In genomic region chr2L:2165864-2166263, dm6 we compare ENCODE assay signal across 2 fruit fly cellular contexts.
TF ChIP-seq lines count a peak whose summit lies in the region.

No protein-coding gene starts in this region.

TF ChIP-seq in whole organism, adult, 20 proteins besides CTCF, POLR2A, EP300 and RAD21 (continued from another document):
- TF ChIP-seq CG1620 (GFP tag; optimal IDR thresholded peaks at IDR 0.05; lab: Kevin White, UChicago), result peak; percentile 6
TF ChIP-seq in whole organism, adult: peak in this region for 11.

TF ChIP-seq in whole organism, embryonic, 481 proteins besides CTCF, POLR2A, EP300 and RAD21 (continued from another document and continues in another):
- TF ChIP-seq repo (GFP tag; optimal IDR thresholded peaks at IDR 0.05; lab: Kevin White, UChicago) (no peak), CG16813 (GFP tag; IDR thresholded peaks at IDR 0.05; lab: Robert Waterston, UW; ENCODE audit: partially characterized antibody) (no peak), Fer3 (tag; optimal IDR thresholded peaks at IDR 0.05; lab: Kevin White, UChicago) (no peak), Sry-β (GFP tag; optimal IDR thresholded peaks at IDR 0.05; lab: Kevin White, UChicago) (no peak), CG10565 (GFP tag; optimal IDR thresholded peaks at IDR 0.05; lab: Kevin White, UChicago) (no peak), tll (GFP tag; optimal IDR thresholded peaks at IDR 0.05; lab: Kevin White, UChicago) (no peak), pros (GFP tag; optimal IDR thresholded peaks at IDR 0.05; lab: Kevin White, UChicago) (no peak), Rx (GFP tag; IDR thresholded peaks at IDR 0.05; lab: Robert Waterston, UW) (no peak), CG42726 (GFP tag; IDR thresholded peaks at IDR 0.05; lab: Robert Waterston, UW; ENCODE audit: partially characterized antibody) (no peak), grau (tag; optimal IDR thresholded peaks at IDR 0.05; lab: Kevin White, UChicago) (no peak), Antp (GFP tag; optimal IDR thresholded peaks at IDR 0.05; lab: Kevin White, UChicago) (no peak), salm (tag; optimal IDR thresholded peaks at IDR 0.05; lab: Kevin White, UChicago) (no peak), CG18619 (GFP tag; optimal IDR thresholded peaks at IDR 0.05; lab: Kevin White, UChicago) (no peak), Awh (GFP tag; IDR thresholded peaks at IDR 0.05; lab: Robert Waterston, UW) (no peak), CG10147 (GFP tag; optimal IDR thresholded peaks at IDR 0.05; lab: Kevin White, UChicago) (no peak), Eip74EF (GFP tag; optimal IDR thresholded peaks at IDR 0.05; lab: Kevin White, UChicago) (peak in 1 of 2 experiments; percentile 93), fd3F (GFP tag; optimal IDR thresholded peaks at IDR 0.05; lab: Kevin White, UChicago) (no peak), Ssrp (tag; optimal IDR thresholded peaks at IDR 0.05; lab: Kevin White, UChicago) (no peak), row (GFP tag; IDR thresholded peaks at IDR 0.05; lab: Robert Waterston, UW) (no peak), CG11085 (GFP tag; IDR thresholded peaks at IDR 0.05; lab: Robert Waterston, UW) (no peak), CG10959 (GFP tag; IDR thresholded peaks at IDR 0.05; lab: Robert Waterston, UW) (no peak), CG14441 (GFP tag; IDR thresholded peaks at IDR 0.05; lab: Robert Waterston, UW) (peak; percentile 21; the same call in 1 of the 2 replicates), CG7745 (tag; optimal IDR thresholded peaks at IDR 0.05; lab: Kevin White, UChicago) (no peak), CG7839 (tag; optimal IDR thresholded peaks at IDR 0.05; lab: Kevin White, UChicago) (no peak), ERR (GFP tag; optimal IDR thresholded peaks at IDR 0.05; lab: Kevin White, UChicago) (no peak), crol (GFP tag; IDR thresholded peaks at IDR 0.05; lab: Robert Waterston, UW) (peak; percentile 97), sens (GFP tag; lab: Kevin White, UChicago) (peak; percentile 69), Jarid2 (GFP tag; optimal IDR thresholded peaks at IDR 0.05; lab: Kevin White, UChicago) (no peak), bsh (GFP tag; optimal IDR thresholded peaks at IDR 0.05; lab: Kevin White, UChicago) (peak in 1 of 2 experiments; percentile 2), CG12104 (GFP tag; optimal IDR thresholded peaks at IDR 0.05; lab: Kevin White, UChicago) (no peak), exex (tag; optimal IDR thresholded peaks at IDR 0.05; lab: Kevin White, UChicago) (peak; percentile 13), dati (GFP tag; IDR thresholded peaks at IDR 0.05; lab: Robert Waterston, UW) (no peak), sisA (GFP tag; IDR thresholded peaks at IDR 0.05; lab: Robert Waterston, UW) (no peak), twi (tag; optimal IDR thresholded peaks at IDR 0.05; lab: Kevin White, UChicago) (no peak), CG18262 (tag; optimal IDR thresholded peaks at IDR 0.05; lab: Kevin White, UChicago) (no peak), Hr3 (GFP tag; optimal IDR thresholded peaks at IDR 0.05; lab: Kevin White, UChicago) (no peak), CG6813 (GFP tag; optimal IDR thresholded peaks at IDR 0.05; lab: Kevin White, UChicago) (no peak), CG8290 (GFP tag; optimal IDR thresholded peaks at IDR 0.05; lab: Kevin White, UChicago) (no peak), CG8290 (tag; optimal IDR thresholded peaks at IDR 0.05; lab: Kevin White, UChicago) (peak in 1 of 2 experiments; percentile 9), CG13894 (tag; optimal IDR thresholded peaks at IDR 0.05; lab: Kevin White, UChicago) (peak; percentile 82), B-H2 (GFP tag; optimal IDR thresholded peaks at IDR 0.05; lab: Kevin White, UChicago) (peak; percentile 42), Six4 (GFP tag; optimal IDR thresholded peaks at IDR 0.05; lab: Kevin White, UChicago) (no peak), CG12236 (GFP tag; optimal IDR thresholded peaks at IDR 0.05; lab: Kevin White, UChicago) (no peak), CG4617 (GFP tag; optimal IDR thresholded peaks at IDR 0.05; lab: Kevin White, UChicago; ENCODE audit: borderline replicate concordance) (no peak), klu (GFP tag; IDR thresholded peaks at IDR 0.05; lab: Robert Waterston, UW) (no peak), dmrt99B (tag; optimal IDR thresholded peaks at IDR 0.05; lab: Kevin White, UChicago) (peak; percentile 5), CG11695 (GFP tag; IDR thresholded peaks at IDR 0.05; lab: Robert Waterston, UW) (no peak; the same call in 2 of the 3 replicates), cg (GFP tag; optimal IDR thresholded peaks at IDR 0.05; lab: Kevin White, UChicago) (peak; percentile 67), Pdp1 (GFP tag; optimal IDR thresholded peaks at IDR 0.05; lab: Kevin White, UChicago) (peak in 1 of 2 experiments; percentile 91), nerfin-2 (GFP tag; IDR thresholded peaks at IDR 0.05; lab: Robert Waterston, UW; ENCODE audit: partially characterized antibody) (no peak), Ada2b (GFP tag; IDR thresholded peaks at IDR 0.05; lab: Robert Waterston, UW) (no peak), CG8765 (GFP tag; IDR thresholded peaks at IDR 0.05; lab: Robert Waterston, UW) (no peak), z (GFP tag; IDR thresholded peaks at IDR 0.05; lab: Robert Waterston, UW) (no peak), CG13624 (GFP tag; optimal IDR thresholded peaks at IDR 0.05; lab: Kevin White, UChicago) (peak; percentile 4), gfzf (GFP tag; optimal IDR thresholded peaks at IDR 0.05; lab: Kevin White, UChicago) (no peak), cad (GFP tag; optimal IDR thresholded peaks at IDR 0.05; lab: Kevin White, UChicago) (no peak), Camta (GFP tag; optimal IDR thresholded peaks at IDR 0.05; lab: Kevin White, UChicago) (no peak), stc (GFP tag; IDR thresholded peaks at IDR 0.05; lab: Robert Waterston, UW) (no peak), CG1792 (GFP tag; optimal IDR thresholded peaks at IDR 0.05; lab: Kevin White, UChicago) (no peak), Usf (GFP tag; optimal IDR thresholded peaks at IDR 0.05; lab: Kevin White, UChicago) (no peak), CG1529 (GFP tag; optimal IDR thresholded peaks at IDR 0.05; lab: Kevin White, UChicago) (no peak), pb (GFP tag; optimal IDR thresholded peaks at IDR 0.05; lab: Kevin White, UChicago) (no peak), inv (GFP tag; IDR thresholded peaks at IDR 0.05; lab: Robert Waterston, UW; ENCODE audit: partially characterized antibody) (no peak), CG3065 (GFP tag; optimal IDR thresholded peaks at IDR 0.05; lab: Kevin White, UChicago) (no peak), CG31388 (GFP tag; optimal IDR thresholded peaks at IDR 0.05; lab: Kevin White, UChicago) (no peak), CG10462 (GFP tag; optimal IDR thresholded peaks at IDR 0.05; lab: Kevin White, UChicago) (no peak), CG17829 (tag; optimal IDR thresholded peaks at IDR 0.05; lab: Kevin White, UChicago) (no peak), Adf1 (GFP tag; IDR thresholded peaks at IDR 0.05; lab: Robert Waterston, UW) (peak; percentile 65), CG12071 (GFP tag; optimal IDR thresholded peaks at IDR 0.05; lab: Kevin White, UChicago) (no peak), Taf1 (GFP tag; IDR thresholded peaks at IDR 0.05; lab: Robert Waterston, UW) (no peak), CG6272 (GFP tag; IDR thresholded peaks at IDR 0.05; lab: Robert Waterston, UW) (no peak), CG15479 (GFP tag; optimal IDR thresholded peaks at IDR 0.05; lab: Kevin White, UChicago) (no peak), Chrac-16 (GFP tag; optimal IDR thresholded peaks at IDR 0.05; lab: Kevin White, UChicago) (no peak), H15 (GFP tag; IDR thresholded peaks at IDR 0.05; lab: Robert Waterston, UW) (no peak), CG3281 (GFP tag; optimal IDR thresholded peaks at IDR 0.05; lab: Kevin White, UChicago) (peak; percentile 5), CG3163 (GFP tag; optimal IDR thresholded peaks at IDR 0.05; lab: Kevin White, UChicago) (no peak), CG4730 (GFP tag; IDR thresholded peaks at IDR 0.05; lab: Robert Waterston, UW) (no peak), ftz-f1 (GFP tag; optimal IDR thresholded peaks at IDR 0.05; lab: Kevin White, UChicago) (peak; percentile 7), D (optimal IDR thresholded peaks at IDR 0.05; lab: Kevin White, UChicago) (no peak), D (GFP tag; optimal IDR thresholded peaks at IDR 0.05; lab: Kevin White, UChicago) (no peak), aop (GFP tag; IDR thresholded peaks at IDR 0.05; lab: Robert Waterston, UW) (peak; percentile 33; the same call in 1 of the 2 replicates), bab2 (GFP tag; optimal IDR thresholded peaks at IDR 0.05; lab: Kevin White, UChicago) (no peak), crp (GFP tag; optimal IDR thresholded peaks at IDR 0.05; lab: Kevin White, UChicago) (no peak), CG12769 (tag; optimal IDR thresholded peaks at IDR 0.05; lab: Kevin White, UChicago) (peak; percentile 79), CG30431 (GFP tag; optimal IDR thresholded peaks at IDR 0.05; lab: Kevin White, UChicago) (no peak), ase (GFP tag; IDR thresholded peaks at IDR 0.05; lab: Robert Waterston, UW) (no peak), Nf-YB (GFP tag; optimal IDR thresholded peaks at IDR 0.05; lab: Kevin White, UChicago) (no peak), Myb (GFP tag; optimal IDR thresholded peaks at IDR 0.05; lab: Kevin White, UChicago) (no peak), CG10366 (GFP tag; IDR thresholded peaks at IDR 0.05; lab: Robert Waterston, UW) (no peak), Hr39 (optimal IDR thresholded peaks at IDR 0.05; lab: Kevin White, UChicago) (no peak), CG4282 (GFP tag; optimal IDR thresholded peaks at IDR 0.05; lab: Kevin White, UChicago) (no peak), CG3838 (GFP tag; optimal IDR thresholded peaks at IDR 0.05; lab: Kevin White, UChicago) (no peak), sqz (GFP tag; optimal IDR thresholded peaks at IDR 0.05; lab: Kevin White, UChicago) (peak; percentile 61), CG6791 (GFP tag; IDR thresholded peaks at IDR 0.05; lab: Robert Waterston, UW; ENCODE audit: partially characterized antibody) (no peak), Meics (GFP tag; optimal IDR thresholded peaks at IDR 0.05; lab: Kevin White, UChicago) (peak; percentile 14), CG16863 (GFP tag; optimal IDR thresholded peaks at IDR 0.05; lab: Kevin White, UChicago) (no peak), CG9876 (GFP tag; optimal IDR thresholded peaks at IDR 0.05; lab: Kevin White, UChicago) (no peak), Spps (tag; optimal IDR thresholded peaks at IDR 0.05; lab: Kevin White, UChicago) (no peak), Mad (GFP tag; optimal IDR thresholded peaks at IDR 0.05; lab: Kevin White, UChicago) (no peak), odd (GFP tag; optimal IDR thresholded peaks at IDR 0.05; lab: Kevin White, UChicago) (peak; percentile 12), CG4360 (GFP tag; IDR thresholded peaks at IDR 0.05; lab: Robert Waterston, UW) (peak; percentile 32; the same call in 1 of the 2 replicates), fd102C (GFP tag; optimal IDR thresholded peaks at IDR 0.05; lab: Kevin White, UChicago) (no peak), fd64A (GFP tag; optimal IDR thresholded peaks at IDR 0.05; lab: Kevin White, UChicago) (no peak), emc (GFP tag; optimal IDR thresholded peaks at IDR 0.05; lab: Kevin White, UChicago) (no peak), Hr51 (GFP tag; optimal IDR thresholded peaks at IDR 0.05; lab: Kevin White, UChicago) (no peak), CG1832 (GFP tag; optimal IDR thresholded peaks at IDR 0.05; lab: Kevin White, UChicago) (no peak), lov (optimal IDR thresholded peaks at IDR 0.05; lab: Kevin White, UChicago) (no peak), lov (GFP tag; IDR thresholded peaks at IDR 0.05; lab: Robert Waterston, UW) (no peak), CHES-1-like (GFP tag; optimal IDR thresholded peaks at IDR 0.05; lab: Kevin White, UChicago) (no peak), Sry-δ (GFP tag; optimal IDR thresholded peaks at IDR 0.05; lab: Kevin White, UChicago) (no peak), ato (GFP tag; IDR thresholded peaks at IDR 0.05; lab: Robert Waterston, UW; ENCODE audit: partially characterized antibody) (no peak), CG30020 (tag; optimal IDR thresholded peaks at IDR 0.05; lab: Kevin White, UChicago) (no peak), jigr1 (GFP tag; IDR thresholded peaks at IDR 0.05; lab: Robert Waterston, UW) (no peak), Aef1 (GFP tag; IDR thresholded peaks at IDR 0.05; lab: Robert Waterston, UW) (0 out of 3 replicates have a peak, but pooled peaks have one; percentile 20), CG7271 (tag; optimal IDR thresholded peaks at IDR 0.05; lab: Kevin White, UChicago) (no peak), CG6683 (GFP tag; optimal IDR thresholded peaks at IDR 0.05; lab: Kevin White, UChicago) (peak; percentile 9), btn (GFP tag; optimal IDR thresholded peaks at IDR 0.05; lab: Kevin White, UChicago) (no peak), HmgZ (tag; optimal IDR thresholded peaks at IDR 0.05; lab: Kevin White, UChicago) (no peak), Deaf1 (tag; optimal IDR thresholded peaks at IDR 0.05; lab: Kevin White, UChicago) (peak; percentile 34), sr (GFP tag; IDR thresholded peaks at IDR 0.05; lab: Robert Waterston, UW) (peak; percentile 71; the same call in 2 of the 3 replicates), Fer1 (GFP tag; optimal IDR thresholded peaks at IDR 0.05; lab: Kevin White, UChicago) (peak; percentile 39), gsb-n (tag; optimal IDR thresholded peaks at IDR 0.05; lab: Kevin White, UChicago) (peak; percentile 40), pfk (GFP tag; optimal IDR thresholded peaks at IDR 0.05; lab: Kevin White, UChicago) (no peak), CG8478 (optimal IDR thresholded peaks at IDR 0.05; lab: Kevin White, UChicago) (no peak), Ravus (GFP tag; IDR thresholded peaks at IDR 0.05; lab: Robert Waterston, UW) (no peak), CG1233 (GFP tag; optimal IDR thresholded peaks at IDR 0.05; lab: Kevin White, UChicago) (no peak), Blimp-1 (GFP tag; optimal IDR thresholded peaks at IDR 0.05; lab: Kevin White, UChicago) (no peak), CG17385 (GFP tag; optimal IDR thresholded peaks at IDR 0.05; lab: Kevin White, UChicago) (no peak), CG10431 (GFP tag; optimal IDR thresholded peaks at IDR 0.05; lab: Kevin White, UChicago) (no peak), CG7786 (GFP tag; optimal IDR thresholded peaks at IDR 0.05; lab: Kevin White, UChicago) (no peak), CG7372 (GFP tag; IDR thresholded peaks at IDR 0.05; lab: Robert Waterston, UW) (no peak), vvl (GFP tag; IDR thresholded peaks at IDR 0.05; lab: Robert Waterston, UW) (peak; percentile 86), NC2β (GFP tag; optimal IDR thresholded peaks at IDR 0.05; lab: Kevin White, UChicago) (no peak), CG9727 (GFP tag; optimal IDR thresholded peaks at IDR 0.05; lab: Kevin White, UChicago) (no peak), CG5245 (GFP tag; optimal IDR thresholded peaks at IDR 0.05; lab: Kevin White, UChicago) (no peak), Neu2 (GFP tag; optimal IDR thresholded peaks at IDR 0.05; lab: Kevin White, UChicago; ENCODE audit: borderline replicate concordance) (no peak)
